Worm (Caenorhabditis elegans) whole organism, young adult: ENCODE measurements around the gene odr-1.

Experiments used
- F22D6.2 ChIP-seq: sonication (generic microtip); optimal IDR thresholded peaks from 2 replicates; lab custom pipeline; 2016; ENCODE audit warnings: mild to moderate bottlenecking, missing genetic modification characterization, missing compliant biosample characterization
- F37B4.10 ChIP-seq: fragments of 200-800 bp; sonication (Bioruptor generic); IDR thresholded peaks from 2 replicates; pipeline ENCODE4 v1.3.6; 2022; ENCODE audit warnings: missing genetic modification characterization, missing compliant biosample characterization
- F39B2.1 ChIP-seq: fragments of 200-800 bp; sonication (Bioruptor generic); IDR thresholded peaks from 2 replicates; pipeline ENCODE4 v1.3.6; 2022; ENCODE audit warnings: missing genetic modification reagents, missing genetic modification characterization, missing compliant biosample characterization
- ZK185.1 ChIP-seq: sonication (generic microtip); optimal IDR thresholded peaks from 2 replicates; lab custom pipeline; 2016; ENCODE audit warnings: mild to moderate bottlenecking, missing genetic modification characterization, missing compliant biosample characterization; ENCODE audit not compliant: poor library complexity, severe bottlenecking
- akir-1 ChIP-seq: fragments of 200-800 bp; sonication (Bioruptor generic); optimal IDR thresholded peaks from 2 replicates; lab custom pipeline; 2018; ENCODE audit warnings: mild to moderate bottlenecking, missing genetic modification characterization, moderate library complexity, missing compliant biosample characterization
- atf-7 ChIP-seq: sonication (generic microtip); optimal IDR thresholded peaks from 2 replicates; lab custom pipeline; 2017; ENCODE audit warnings: mild to moderate bottlenecking, missing genetic modification characterization, missing compliant biosample characterization
- ceh-100 ChIP-seq: fragments of 200-800 bp; sonication (Bioruptor generic); IDR thresholded peaks from 2 replicates; pipeline ENCODE4 v1.3.6; 2022; ENCODE audit warnings: missing genetic modification reagents, missing genetic modification characterization, missing compliant biosample characterization
- ceh-40 ChIP-seq: fragments of 200-800 bp; sonication (Bioruptor generic); IDR thresholded peaks from 2 replicates; pipeline ENCODE4 v1.3.6; 2022; ENCODE audit warnings: missing genetic modification characterization, missing compliant biosample characterization
- ceh-58 ChIP-seq: fragments of 200-800 bp; sonication (Bioruptor generic); IDR thresholded peaks from 2 replicates; pipeline ENCODE4 v1.3.6; 2022; ENCODE audit warnings: missing genetic modification characterization, missing compliant biosample characterization
- ceh-91 ChIP-seq: fragments of 200-800 bp; sonication (Bioruptor generic); IDR thresholded peaks from 2 replicates; pipeline ENCODE4 v1.3.6; 2022; ENCODE audit warnings: missing genetic modification reagents, missing genetic modification characterization, missing compliant biosample characterization
- chd-7 ChIP-seq: sonication (generic microtip); optimal IDR thresholded peaks from 2 replicates; lab custom pipeline; 2016; ENCODE audit warnings: mild to moderate bottlenecking, missing genetic modification characterization, moderate library complexity, missing compliant biosample characterization
- egl-44 ChIP-seq: fragments of 200-800 bp; sonication (Bioruptor generic); IDR thresholded peaks from 2 replicates; pipeline ENCODE4 v1.3.6; 2022; ENCODE audit warnings: missing genetic modification reagents, missing genetic modification characterization, missing compliant biosample characterization
- ets-4 ChIP-seq: fragments of 200-800 bp; sonication (Bioruptor generic); optimal IDR thresholded peaks from 2 replicates; lab custom pipeline; 2018; ENCODE audit warnings: mild to moderate bottlenecking, missing genetic modification characterization, missing compliant biosample characterization
- let-526 ChIP-seq: fragments of 200-800 bp; sonication (Bioruptor generic); IDR thresholded peaks from 2 replicates; pipeline ENCODE4 v1.3.6; 2022; ENCODE audit warnings: missing genetic modification reagents, missing genetic modification characterization, missing compliant biosample characterization
- lin-26 ChIP-seq: fragments of 200-800 bp; sonication (Bioruptor generic); IDR thresholded peaks from 2 replicates; pipeline ENCODE4 v1.3.6; 2022; ENCODE audit warnings: missing genetic modification reagents, missing genetic modification characterization, missing compliant biosample characterization
- lsy-27 ChIP-seq: sonication (generic microtip); optimal IDR thresholded peaks from 2 replicates; lab custom pipeline; 2017; ENCODE audit warnings: missing genetic modification characterization, mild to moderate bottlenecking, missing compliant biosample characterization, antibody characterized with exemption, missing genotype, borderline replicate concordance; ENCODE audit not compliant: insufficient read depth
- mes-4 ChIP-seq: sonication (generic microtip); optimal IDR thresholded peaks from 2 replicates; lab custom pipeline; 2016; ENCODE audit warnings: missing genotype, missing genetic modification characterization, missing compliant biosample characterization
- nhr-90 ChIP-seq: sonication (generic microtip); optimal IDR thresholded peaks from 2 replicates; lab custom pipeline; 2016; ENCODE audit warnings: missing genotype, mild to moderate bottlenecking, missing genetic modification characterization, missing compliant biosample characterization
- sea-2 ChIP-seq: fragments of 200-800 bp; sonication (Bioruptor generic); IDR thresholded peaks from 2 replicates; pipeline ENCODE4 v1.3.6; 2022; ENCODE audit warnings: missing genetic modification characterization, missing compliant biosample characterization
- snpc-4 ChIP-seq, 5 experiments: fragments of 150-350 bp in 1 of 5; sonication (generic microtip) in 4 of 5; optimal IDR thresholded peaks; 2 replicates each; lab custom pipeline; 2014 to 2018; ENCODE audit warnings: missing genetic modification characterization in 5 of 5, missing biosample characterization in 3 of 5, antibody characterized with exemption in 2 of 5, mild to moderate bottlenecking in 2 of 5, missing compliant biosample characterization in 2 of 5, missing genotype in 2 of 5, moderate library complexity in 2 of 5, missing genetic modification reagents in 1 of 5
- ztf-3 ChIP-seq: fragments of 200-800 bp; sonication (Bioruptor generic); optimal IDR thresholded peaks from 2 replicates; lab custom pipeline; 2018; ENCODE audit warnings: mild to moderate bottlenecking, missing genetic modification characterization, missing compliant biosample characterization

odr-1 gene

DNA sequence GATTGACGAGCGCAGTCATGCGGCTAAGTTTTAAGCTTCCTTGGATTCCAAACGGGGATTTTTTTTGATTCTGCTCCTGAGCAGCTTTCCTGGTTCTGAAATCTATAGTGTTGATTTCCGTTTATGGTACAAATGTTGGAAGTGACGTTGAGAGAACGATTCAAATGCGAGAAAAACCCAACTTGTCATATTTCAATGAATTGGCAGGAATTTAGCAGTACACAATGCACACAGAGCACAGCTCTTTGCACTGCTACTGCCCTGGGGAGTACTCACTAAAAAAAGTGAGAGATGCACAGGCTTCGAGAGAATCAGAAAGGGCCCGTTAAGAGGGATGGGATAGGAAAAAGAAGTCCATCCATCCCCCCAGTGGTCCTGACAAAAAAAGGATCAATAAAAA, 50.2 kb downstream of the odr-1 start, which contains the start of gene sad-1 (continued):
- TF ChIP-seq F39B2.1 (GFP tag; lab: Robert Waterston, UW) = no peak
- no peak for TF ChIP-seq akir-1 (GFP tag; lab: Kevin White, UChicago)
- no peak for TF ChIP-seq lsy-27 (tag; lab: Kevin White, UChicago)
- TF ChIP-seq nhr-90 (tag; lab: Kevin White, UChicago) = no peak
- TF ChIP-seq let-526 = no peak
- TF ChIP-seq, all 124 proteins: peak for 0

- TF ChIP-seq F39B2.1 (GFP tag; lab: Robert Waterston, UW) (no peak), egl-44 (GFP tag; lab: Robert Waterston, UW) (no peak), ets-4 (GFP tag; lab: Kevin White, UChicago) (no peak), ZK185.1 (tag; lab: Kevin White, UChicago) (no peak), ztf-3 (GFP tag; lab: Kevin White, UChicago) (no peak), chd-7 (tag; lab: Kevin White, UChicago) (no peak), F22D6.2 (tag; lab: Kevin White, UChicago) (no peak), snpc-4 (GFP tag; optimal IDR thresholded peaks at IDR 0.05; lab: Kevin White, UChicago) (no peak), snpc-4 (tag; optimal IDR thresholded peaks at IDR 0.05; lab: Kevin White, UChicago) (no peak)
These were observed 50.9 kb downstream of the odr-1 start for ce11 chrX:13499923-13500322.

ce11 chrX:13499098-13499497, 51.7 kb downstream of the odr-1 start:
- no peak for TF ChIP-seq ceh-40 (GFP tag; lab: Robert Waterston, UW)
- TF ChIP-seq atf-7 = no peak
- no peak for TF ChIP-seq mes-4 (tag; lab: Kevin White, UChicago)
- TF ChIP-seq F37B4.10 = no peak
- TF ChIP-seq ceh-100 (GFP tag; lab: Robert Waterston, UW) = no peak
- TF ChIP-seq ceh-91 (GFP tag; lab: Robert Waterston, UW) = no peak
- TF ChIP-seq sea-2 (GFP tag; lab: Robert Waterston, UW) = no peak
- TF ChIP-seq lin-26 (GFP tag; lab: Robert Waterston, UW) = no peak
- TF ChIP-seq ceh-58 (GFP tag; lab: Robert Waterston, UW) = no peak
